Fruit fly (Drosophila melanogaster): ENCODE data around the gene CG17493.

dm6 chr2L:22575346-22575745 is 25.5 kb downstream of the CG17493 start:
- TF ChIP-seq CG30431 (GFP tag; optimal IDR thresholded peaks at IDR 0.05) (no peak), trh (GFP tag; optimal IDR thresholded peaks at IDR 0.05) (no peak), CG10979 (tag; optimal IDR thresholded peaks at IDR 0.05) (no peak), crol (GFP tag; IDR thresholded peaks at IDR 0.05) (no peak), Vsx1 (GFP tag; optimal IDR thresholded peaks at IDR 0.05) (no peak), CkIIα-i1 (GFP tag; IDR thresholded peaks at IDR 0.05) (no peak), ab (GFP tag; optimal IDR thresholded peaks at IDR 0.05) (no peak), sug (tag; optimal IDR thresholded peaks at IDR 0.05) (no peak), Med (GFP tag) (no peak), Asciz (GFP tag; optimal IDR thresholded peaks at IDR 0.05) (no peak)
